Worm (Caenorhabditis elegans) whole organism, L2 larva: Measurements from ENCODE around the gene srlf-34.

ENCODE experiments used
- C34F6.9 ChIP-seq: fragments of 150-350 bp; optimal IDR thresholded peaks from 2 replicates; lab custom pipeline; 2014; ENCODE audit warnings: missing biosample characterization, missing genetic modification characterization
- F13H6.1 ChIP-seq: sonication (generic microtip); optimal IDR thresholded peaks from 2 replicates; lab custom pipeline; 2016; ENCODE audit warnings: missing genetic modification characterization, missing compliant biosample characterization
- R02D3.7 ChIP-seq: fragments of 150-350 bp; optimal IDR thresholded peaks from 2 replicates; lab custom pipeline; 2014; ENCODE audit warnings: missing biosample characterization, missing genetic modification characterization
- Y55F3AM.14 ChIP-seq: fragments of 200-800 bp; sonication (Bioruptor generic); optimal IDR thresholded peaks from 2 replicates; lab custom pipeline; 2018; ENCODE audit warnings: mild to moderate bottlenecking, missing genetic modification characterization, missing compliant biosample characterization
- ZK546.5 ChIP-seq: sonication (generic microtip); optimal IDR thresholded peaks from 2 replicates; lab custom pipeline; 2017; ENCODE audit warnings: missing biosample characterization, missing genetic modification characterization
- alr-1 ChIP-seq: fragments of 150-350 bp; optimal IDR thresholded peaks from 2 replicates; lab custom pipeline; 2014; ENCODE audit warnings: missing biosample characterization, missing genetic modification characterization
- aly-2 ChIP-seq: fragments of 150-350 bp; optimal IDR thresholded peaks from 2 replicates; lab custom pipeline; 2014; ENCODE audit warnings: missing biosample characterization, missing genetic modification characterization
- ama-1 ChIP-seq: fragments of 150-350 bp; optimal IDR thresholded peaks from 2 replicates; lab custom pipeline; 2018; ENCODE audit warnings: inconsistent platforms
- blmp-1 ChIP-seq: sonication (generic microtip); optimal IDR thresholded peaks from 2 replicates; lab custom pipeline; 2017; ENCODE audit warnings: missing genetic modification characterization, mild to moderate bottlenecking, missing compliant biosample characterization, antibody characterized with exemption, moderate library complexity; ENCODE audit not compliant: insufficient read depth
- ceh-16 ChIP-seq: fragments of 150-350 bp; optimal IDR thresholded peaks from 2 replicates; lab custom pipeline; 2014; ENCODE audit warnings: missing biosample characterization, missing genetic modification characterization
- ceh-82 ChIP-seq: fragments of 150-350 bp; optimal IDR thresholded peaks from 2 replicates; lab custom pipeline; 2014; ENCODE audit warnings: missing biosample characterization, missing genetic modification characterization
- crh-2 ChIP-seq: sonication (generic microtip); optimal IDR thresholded peaks from 2 replicates; lab custom pipeline; 2017; ENCODE audit warnings: missing biosample characterization, missing genetic modification characterization
- dmd-4 ChIP-seq: sonication (generic microtip); optimal IDR thresholded peaks from 2 replicates; lab custom pipeline; 2017; ENCODE audit warnings: missing biosample characterization, missing genetic modification characterization
- egl-27 ChIP-seq: sonication (generic microtip); optimal IDR thresholded peaks from 3 replicates; lab custom pipeline; 2017; ENCODE audit warnings: missing biosample characterization, missing genetic modification reagents, missing genetic modification characterization
- elt-1 ChIP-seq: fragments of 150-350 bp; optimal IDR thresholded peaks from 2 replicates; lab custom pipeline; 2014; ENCODE audit warnings: missing biosample characterization, missing genetic modification characterization
- elt-3 ChIP-seq: sonication (generic microtip); optimal IDR thresholded peaks from 2 replicates; lab custom pipeline; 2017; ENCODE audit warnings: missing biosample characterization, missing genetic modification characterization
- fos-1 ChIP-seq: fragments of 150-350 bp; optimal IDR thresholded peaks from 2 replicates; lab custom pipeline; 2014; ENCODE audit warnings: missing biosample characterization, missing genetic modification characterization
- gmeb-1 ChIP-seq: fragments of 150-350 bp; optimal IDR thresholded peaks from 2 replicates; lab custom pipeline; 2014; ENCODE audit warnings: missing biosample characterization, missing genetic modification characterization
- lin-11 ChIP-seq: fragments of 150-350 bp; sonication (generic microtip); optimal IDR thresholded peaks from 2 replicates; lab custom pipeline; 2014; ENCODE audit warnings: missing biosample characterization, missing genetic modification characterization, inconsistent platforms, mixed read lengths
- lin-13 ChIP-seq: fragments of 150-350 bp; optimal IDR thresholded peaks from 2 replicates; lab custom pipeline; 2014; ENCODE audit warnings: missing biosample characterization, missing genetic modification reagents, missing genetic modification characterization
- lsy-2 ChIP-seq, 2 experiments: fragments of 150-350 bp in 1 of 2; sonication (generic microtip) in 1 of 2; optimal IDR thresholded peaks; 2 replicates each; lab custom pipeline; 2014 to 2017; ENCODE audit warnings: missing biosample characterization in 2 of 2, missing genetic modification characterization in 2 of 2
- mdl-1 ChIP-seq, 2 experiments: fragments of 150-350 bp in 1 of 2; sonication (generic microtip) in 1 of 2; optimal IDR thresholded peaks; 2 replicates each; lab custom pipeline; 2017; ENCODE audit warnings: missing biosample characterization in 2 of 2, missing genetic modification characterization in 2 of 2
- nhr-11 ChIP-seq: fragments of 150-350 bp; optimal IDR thresholded peaks from 2 replicates; lab custom pipeline; 2014; ENCODE audit warnings: missing biosample characterization, missing genetic modification characterization
- nhr-12 ChIP-seq: fragments of 150-350 bp; optimal IDR thresholded peaks from 2 replicates; lab custom pipeline; 2014; ENCODE audit warnings: missing biosample characterization, missing genetic modification characterization
- nhr-129 ChIP-seq: fragments of 150-350 bp; optimal IDR thresholded peaks from 2 replicates; lab custom pipeline; 2014; ENCODE audit warnings: missing biosample characterization, missing genetic modification characterization
- nhr-21 ChIP-seq: fragments of 150-350 bp; optimal IDR thresholded peaks from 2 replicates; lab custom pipeline; 2014; ENCODE audit warnings: missing biosample characterization, missing genetic modification characterization
- nhr-237 ChIP-seq: fragments of 150-350 bp; optimal IDR thresholded peaks from 2 replicates; lab custom pipeline; 2014; ENCODE audit warnings: missing biosample characterization, missing genetic modification characterization
- peb-1 ChIP-seq: fragments of 150-350 bp; optimal IDR thresholded peaks from 2 replicates; lab custom pipeline; 2014; ENCODE audit warnings: missing biosample characterization, missing genetic modification characterization
- sem-4 ChIP-seq: fragments of 150-350 bp; optimal IDR thresholded peaks from 2 replicates; lab custom pipeline; 2014; ENCODE audit warnings: missing biosample characterization, missing genetic modification reagents, missing genetic modification characterization
- skn-1 ChIP-seq: sonication (generic microtip); optimal IDR thresholded peaks from 2 replicates; lab custom pipeline; 2017; ENCODE audit warnings: missing biosample characterization, missing genetic modification characterization
- sma-3 ChIP-seq: sonication (generic microtip); optimal IDR thresholded peaks from 2 replicates; lab custom pipeline; 2016; ENCODE audit warnings: missing genetic modification reagents, missing genetic modification characterization, missing compliant biosample characterization
- sma-9 ChIP-seq, 2 experiments: fragments of 150-350 bp in 1 of 2; sonication (generic microtip) in 1 of 2; optimal IDR thresholded peaks; 2 replicates each; lab custom pipeline; 2014 to 2016; ENCODE audit warnings: missing genetic modification characterization in 2 of 2, mild to moderate bottlenecking in 1 of 2, missing biosample characterization in 1 of 2, missing compliant biosample characterization in 1 of 2, missing genetic modification reagents in 1 of 2, moderate library complexity in 1 of 2
- snpc-4 ChIP-seq: fragments of 150-350 bp; optimal IDR thresholded peaks from 2 replicates; lab custom pipeline; 2014; ENCODE audit warnings: missing biosample characterization, missing genetic modification characterization
- unc-39 ChIP-seq: fragments of 150-350 bp; optimal IDR thresholded peaks from 2 replicates; lab custom pipeline; 2014; ENCODE audit warnings: missing biosample characterization, missing genetic modification characterization
- unc-55 ChIP-seq: fragments of 150-350 bp; sonication (generic microtip); optimal IDR thresholded peaks from 3 replicates; lab custom pipeline; 2014; ENCODE audit warnings: missing biosample characterization, missing genetic modification reagents, missing genetic modification characterization
- unc-62 ChIP-seq: fragments of 150-350 bp; optimal IDR thresholded peaks from 2 replicates; lab custom pipeline; 2014; ENCODE audit warnings: missing biosample characterization, missing genetic modification reagents, missing genetic modification characterization
- zag-1 ChIP-seq: fragments of 150-350 bp; optimal IDR thresholded peaks from 2 replicates; lab custom pipeline; 2014; ENCODE audit warnings: missing biosample characterization, missing genetic modification characterization
- ztf-1 ChIP-seq: fragments of 200-800 bp; sonication (Bioruptor generic); conservative IDR thresholded peaks from 2 replicates; pipeline ENCODE4 v1.3.6; 2022; ENCODE audit warnings: missing genetic modification characterization, missing compliant biosample characterization
- ztf-11 ChIP-seq: sonication (generic microtip); optimal IDR thresholded peaks from 2 replicates; lab custom pipeline; 2017; ENCODE audit warnings: missing biosample characterization, missing genetic modification characterization
- ztf-4 ChIP-seq: fragments of 150-350 bp; optimal IDR thresholded peaks from 2 replicates; lab custom pipeline; 2014; ENCODE audit warnings: missing biosample characterization, missing genetic modification characterization

srlf-34 gene

DNA sequence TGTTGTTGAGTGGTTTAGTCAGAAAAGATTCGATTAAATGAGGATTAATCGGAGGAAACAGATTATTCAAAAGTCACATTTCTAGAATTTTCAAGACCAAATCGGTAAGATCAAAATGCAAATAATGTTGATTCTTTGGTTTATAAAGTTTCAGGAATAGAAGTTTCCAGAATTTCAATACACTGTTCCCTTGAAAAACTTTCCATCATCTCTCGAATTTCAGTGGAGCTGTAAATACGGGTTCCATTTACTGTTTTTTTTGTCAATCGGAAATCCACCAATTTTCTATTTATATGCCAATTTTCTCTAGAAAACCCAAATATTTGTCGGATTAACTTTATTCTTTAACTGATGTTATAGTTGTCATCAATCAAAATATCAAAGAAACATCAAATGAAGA is 28.9 kb upstream of the srlf-34 start:
- TF ChIP-seq sma-3 (GFP tag; lab: Kevin White, UChicago) (no peak), ztf-4 (tag; lab: Kevin White, UChicago) (no peak), aly-2 (no peak), elt-1 (no peak), elt-3 (tag; lab: Kevin White, UChicago) (no peak), unc-55 (GFP tag; lab: Kevin White, UChicago) (no peak), crh-2 (no peak), ceh-16 (tag; lab: Kevin White, UChicago) (no peak), R02D3.7 (tag; lab: Kevin White, UChicago) (no peak), dmd-4 (no peak), ceh-82 (tag; lab: Kevin White, UChicago) (no peak)

DNA sequence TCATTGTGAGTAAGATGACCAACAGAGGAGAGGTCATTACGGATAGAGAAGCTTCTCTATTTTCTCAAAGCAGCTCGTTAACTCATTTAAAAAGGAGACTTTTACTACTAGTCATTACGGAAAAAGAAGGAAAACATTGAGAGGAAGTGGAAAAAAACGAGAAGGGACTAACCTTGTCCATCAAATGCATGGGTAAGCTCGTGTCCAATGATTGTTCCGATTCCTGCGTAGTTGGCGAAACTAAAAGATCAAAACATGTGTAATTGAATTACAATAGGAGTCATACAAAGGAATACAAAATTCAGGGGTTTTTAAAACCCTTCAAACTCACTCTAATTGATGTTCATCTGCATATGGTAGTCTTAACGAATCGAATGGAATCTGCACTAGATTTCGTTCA is 27.1 kb upstream of the srlf-34 start:
- TF ChIP-seq lsy-2 (tag; optimal IDR thresholded peaks at IDR 0.05; lab: Kevin White, UChicago) (peak in 1 of 2 experiments; percentile 3), sma-9 (GFP tag; optimal IDR thresholded peaks at IDR 0.05; lab: Kevin White, UChicago) (no peak), sma-9 (tag; optimal IDR thresholded peaks at IDR 0.05; lab: Kevin White, UChicago) (no peak)

DNA sequence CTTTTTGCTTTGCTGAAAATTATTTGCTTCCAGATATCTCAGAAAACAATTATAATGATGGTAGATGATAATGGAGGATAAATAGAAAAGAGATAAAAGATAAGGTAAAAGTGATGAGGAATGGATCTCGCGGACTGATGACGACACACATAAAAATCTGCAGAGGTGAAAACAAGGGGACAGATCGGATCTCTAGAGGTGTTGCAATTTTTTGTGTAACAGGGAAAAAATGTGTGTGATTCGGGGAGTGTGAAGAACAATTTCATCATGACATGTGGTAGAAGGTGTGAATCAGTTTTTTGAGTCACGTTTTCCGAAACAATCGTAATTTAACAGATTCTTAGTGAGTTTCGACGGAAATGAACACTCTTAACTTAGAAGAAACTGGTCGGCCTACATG is 23.2 kb upstream of the srlf-34 start:
- TF ChIP-seq mdl-1 (tag; optimal IDR thresholded peaks at IDR 0.05; lab: Kevin White, UChicago) (no peak), R02D3.7 (tag; lab: Kevin White, UChicago) (no peak), snpc-4 (no peak), F13H6.1 (peak; percentile 16), fos-1 (tag; lab: Kevin White, UChicago) (peak; percentile 22), crh-2 (no peak), nhr-21 (tag; lab: Kevin White, UChicago) (peak; percentile 16), nhr-129 (tag; lab: Kevin White, UChicago) (peak; percentile 79), lsy-2 (tag; optimal IDR thresholded peaks at IDR 0.05; lab: Kevin White, UChicago) (peak in 1 of 2 experiments; percentile 32), lin-11 (tag; lab: Kevin White, UChicago) (no peak)

DNA sequence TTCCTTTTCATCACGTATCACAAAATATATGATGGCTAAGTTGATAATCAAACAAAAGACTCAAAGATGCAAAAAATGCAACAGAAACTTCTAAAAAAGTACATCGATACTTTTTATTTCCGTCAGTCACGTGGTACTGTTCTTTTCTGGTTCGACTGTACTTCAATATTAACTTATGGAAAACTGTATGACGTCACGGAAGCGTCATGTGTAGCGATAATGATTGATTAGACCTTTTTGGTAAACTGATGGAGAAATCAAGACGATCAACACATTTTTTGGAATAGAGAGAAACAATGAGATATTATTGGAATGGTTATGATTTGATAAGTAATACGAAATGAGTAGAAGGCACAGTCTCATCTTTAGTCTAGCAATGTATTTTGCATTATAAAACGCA is 17.8 kb upstream of the srlf-34 start:
- TF ChIP-seq nhr-237 (tag; lab: Kevin White, UChicago): no peak
- TF ChIP-seq skn-1: no peak
- TF ChIP-seq blmp-1 (tag; lab: Kevin White, UChicago): peak; percentile 73
- peak; percentile 20 for TF ChIP-seq egl-27 (tag; lab: Kevin White, UChicago)
- peak; percentile 67 for TF ChIP-seq nhr-21 (tag; lab: Kevin White, UChicago)
- TF ChIP-seq ztf-4 (tag; lab: Kevin White, UChicago): no peak
- peak; percentile 88 for TF ChIP-seq sma-9 (GFP tag; optimal IDR thresholded peaks at IDR 0.05; lab: Kevin White, UChicago)
- TF ChIP-seq sma-9 (tag; optimal IDR thresholded peaks at IDR 0.05; lab: Kevin White, UChicago): no peak
- TF ChIP-seq sma-3 (GFP tag; lab: Kevin White, UChicago): peak; percentile 83
- peak; percentile 27 for TF ChIP-seq fos-1 (tag; lab: Kevin White, UChicago)

DNA sequence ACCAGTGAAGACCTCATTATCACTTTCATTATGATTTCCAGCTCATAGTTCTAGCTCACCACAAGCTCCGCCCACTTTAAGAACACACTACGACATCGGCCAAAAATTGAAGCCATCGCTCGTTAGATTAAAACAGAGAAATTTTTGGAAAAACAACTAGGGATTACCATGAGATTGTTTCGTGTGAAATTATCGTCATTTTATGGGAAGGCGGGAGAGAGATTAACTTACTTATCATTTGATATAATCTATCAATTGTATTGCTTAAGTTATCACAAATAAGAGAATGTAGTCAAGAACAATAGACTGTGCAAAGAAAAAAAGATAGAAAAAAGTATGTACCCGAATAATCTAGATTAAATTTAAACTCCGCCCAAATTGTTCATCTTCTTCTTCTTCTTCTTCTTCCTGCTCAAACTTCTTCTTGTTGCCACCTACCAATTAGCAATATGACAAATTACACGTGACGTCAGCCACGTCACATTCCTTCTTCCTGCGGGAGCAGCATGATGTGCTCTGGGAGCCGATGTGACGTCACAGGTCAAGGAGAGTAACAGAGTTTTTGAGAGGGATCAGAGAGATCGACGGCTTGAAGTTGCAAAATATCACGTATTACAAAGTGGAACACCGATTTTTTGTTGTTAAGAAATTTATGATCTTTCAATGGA is 11.9 kb upstream of the srlf-34 start, which contains the start of gene nep-26:
nep-26 (minus strand) TSS at position 51 of the 668 bp plus-strand sequence.
- TF ChIP-seq ceh-82 (tag; lab: Kevin White, UChicago) (no peak), unc-39 (no peak), lsy-2 (tag; optimal IDR thresholded peaks at IDR 0.05; lab: Kevin White, UChicago) (peak in 1 of 2 experiments; percentile 66), C34F6.9 (peak; percentile 68), mdl-1 (tag; optimal IDR thresholded peaks at IDR 0.05; lab: Kevin White, UChicago) (no peak), sem-4 (tag; lab: Kevin White, UChicago) (peak; percentile 14), nhr-12 (tag; lab: Kevin White, UChicago) (no peak), zag-1 (tag; lab: Kevin White, UChicago) (no peak), blmp-1 (tag; lab: Kevin White, UChicago) (no peak), ama-1 (lab: Kevin White, UChicago) (no peak), unc-55 (GFP tag; lab: Kevin White, UChicago) (no peak), dmd-4 (no peak), elt-1 (no peak), ztf-11 (tag; lab: Kevin White, UChicago) (no peak), gmeb-1 (tag; lab: Kevin White, UChicago) (no peak), skn-1 (no peak), sma-9 (GFP tag; optimal IDR thresholded peaks at IDR 0.05; lab: Kevin White, UChicago) (peak; percentile 70), sma-9 (tag; optimal IDR thresholded peaks at IDR 0.05; lab: Kevin White, UChicago) (no peak), R02D3.7 (tag; lab: Kevin White, UChicago) (no peak), lin-13 (GFP tag; lab: Kevin White, UChicago) (peak; percentile 24), nhr-11 (tag; lab: Kevin White, UChicago) (no peak), Y55F3AM.14 (no peak), ceh-16 (tag; lab: Kevin White, UChicago) (no peak), nhr-129 (tag; lab: Kevin White, UChicago) (peak; percentile 70), fos-1 (tag; lab: Kevin White, UChicago) (no peak), nhr-237 (tag; lab: Kevin White, UChicago) (no peak), peb-1 (tag; lab: Kevin White, UChicago) (no peak), snpc-4 (no peak), aly-2 (no peak), egl-27 (tag; lab: Kevin White, UChicago) (no peak), alr-1 (tag; lab: Kevin White, UChicago) (no peak), F13H6.1 (peak; percentile 70), unc-62 (GFP tag; lab: Kevin White, UChicago) (no peak), ZK546.5 (tag; lab: Kevin White, UChicago) (no peak), lin-11 (tag; lab: Kevin White, UChicago) (no peak), ztf-1 (GFP tag; lab: Robert Waterston, UW) (no peak)
